Worm (Caenorhabditis elegans): ENCODE measurements around the gene memb-2.

memb-2 gene

DNA sequence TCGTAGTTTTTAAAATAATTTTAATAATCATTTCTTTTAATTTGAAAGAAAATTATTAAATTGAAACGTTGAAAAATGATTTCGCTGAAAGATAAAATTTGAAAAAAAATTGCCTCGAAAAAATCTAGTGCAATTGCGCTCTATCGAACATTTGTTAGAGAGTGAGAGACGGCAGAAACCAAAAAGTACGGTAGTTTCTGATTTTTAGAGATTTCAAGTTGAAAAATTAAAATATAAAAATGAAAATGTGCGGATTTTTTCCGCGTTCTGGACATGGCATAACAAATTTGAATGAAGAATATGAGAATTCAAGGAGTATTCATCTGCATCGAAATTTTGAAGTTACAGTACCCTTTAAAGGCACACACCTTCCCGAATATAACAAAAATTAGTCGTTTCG is 568 bp downstream of the memb-2 start:
- TF ChIP-seq dao-5 (tag; optimal IDR thresholded peaks at IDR 0.05) = no peak
- TF ChIP-seq W03F9.2 (tag; optimal IDR thresholded peaks at IDR 0.05) = no peak
- TF ChIP-seq him-1 (tag; optimal IDR thresholded peaks at IDR 0.05) = no peak

DNA sequence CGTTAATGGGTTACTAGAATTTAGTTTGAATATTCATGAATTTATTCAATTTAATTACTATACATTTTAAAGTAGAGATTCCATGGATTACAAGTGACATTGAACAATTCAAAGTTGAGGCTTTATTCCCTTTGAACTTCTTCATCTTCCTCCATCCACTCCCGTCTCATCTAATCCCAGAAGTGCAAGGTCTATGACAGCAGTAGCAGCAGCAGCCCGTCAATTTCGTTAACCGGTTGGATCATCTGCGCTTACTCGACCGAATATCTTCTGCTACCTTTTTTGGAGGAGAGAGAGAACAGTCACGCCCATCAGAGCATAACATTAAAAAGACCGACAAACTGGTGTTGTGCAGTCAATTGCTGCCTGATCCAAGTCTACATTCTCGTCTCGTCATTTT is 2.6 kb downstream of the memb-2 start, which contains the start of gene M03E7.2:
Gene M03E7.2, plus strand, starts transcription at position 301 of the 400 bp plus-strand sequence.
- TF ChIP-seq dao-5 (tag; optimal IDR thresholded peaks at IDR 0.05) (no peak), W03F9.2 (tag; optimal IDR thresholded peaks at IDR 0.05) (no peak), him-1 (tag; optimal IDR thresholded peaks at IDR 0.05) (no peak)

DNA sequence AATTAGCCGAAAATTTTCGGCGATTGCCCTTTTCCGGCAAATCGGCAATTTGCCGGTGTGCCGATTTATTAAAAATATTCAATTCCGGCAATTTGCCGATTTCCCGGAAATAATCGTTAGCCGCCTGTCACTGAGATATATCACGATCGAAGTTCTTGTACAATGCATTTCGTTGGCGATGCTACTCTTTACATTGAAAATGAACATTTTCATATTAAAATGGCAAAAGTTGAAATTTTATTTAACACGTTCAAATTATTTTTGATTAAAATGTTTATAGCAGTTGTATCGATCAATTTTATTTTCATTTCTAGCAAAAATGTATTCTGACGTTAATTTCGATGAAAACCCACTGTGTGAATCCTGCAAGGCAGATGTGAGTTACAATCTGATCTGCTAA is 5.2 kb downstream of the memb-2 start, which contains the start of gene M03E7.3:
Gene M03E7.3, plus strand, starts transcription at position 301 of the 400 bp plus-strand sequence.
- TF ChIP-seq W03F9.2 (tag; optimal IDR thresholded peaks at IDR 0.05) = no peak
- no peak for TF ChIP-seq dao-5 (tag; optimal IDR thresholded peaks at IDR 0.05)
- TF ChIP-seq him-1 (tag; optimal IDR thresholded peaks at IDR 0.05) = no peak

DNA sequence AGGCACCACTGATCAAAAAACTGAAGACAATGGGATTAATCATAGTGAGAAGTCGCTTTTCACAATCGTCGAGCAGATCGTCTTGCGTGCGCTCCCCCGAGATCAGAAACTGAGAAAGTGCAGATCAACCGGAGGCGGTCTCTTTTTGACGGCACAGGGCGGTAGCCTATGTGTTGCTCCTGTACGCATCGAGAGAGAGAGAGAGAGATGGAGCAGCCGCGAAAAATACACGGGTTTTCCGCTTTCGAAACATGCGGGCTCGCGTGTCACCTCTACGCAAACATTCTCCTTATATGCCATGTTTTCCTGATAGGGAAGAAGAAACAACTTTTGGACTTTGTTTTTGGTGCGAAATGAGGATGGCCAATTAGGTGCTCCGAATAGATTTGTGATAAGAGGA is 6.8 kb downstream of the memb-2 start, which contains the start of gene lrpc-1:
Gene lrpc-1, minus strand, starts transcription at position 101 of the 400 bp plus-strand sequence.
- TF ChIP-seq him-1 (tag; optimal IDR thresholded peaks at IDR 0.05) (no peak), dao-5 (tag; optimal IDR thresholded peaks at IDR 0.05) (no peak), W03F9.2 (tag; optimal IDR thresholded peaks at IDR 0.05) (no peak)

DNA sequence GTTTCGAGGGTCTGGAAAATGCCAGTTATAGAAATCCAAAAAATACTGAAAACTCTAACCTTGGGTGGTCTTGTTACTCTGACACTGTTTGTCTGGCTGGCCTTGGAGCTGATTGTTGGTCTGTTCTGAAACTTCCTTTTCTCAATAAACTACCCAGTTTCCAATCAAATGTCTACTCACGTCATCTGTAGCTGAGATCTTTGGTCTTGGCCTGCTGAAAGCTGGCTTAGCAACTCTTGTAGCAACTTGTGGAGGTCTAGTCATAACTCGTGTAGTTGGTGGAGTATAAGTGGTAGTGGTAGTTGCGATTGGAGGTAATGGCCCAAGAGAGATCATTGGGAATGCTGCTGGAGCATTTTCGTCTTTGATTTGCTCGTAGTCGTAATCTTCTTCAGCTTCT is 9.8 kb downstream of the memb-2 start:
- TF ChIP-seq him-1 (tag; optimal IDR thresholded peaks at IDR 0.05) (no peak), dao-5 (tag; optimal IDR thresholded peaks at IDR 0.05) (no peak), W03F9.2 (tag; optimal IDR thresholded peaks at IDR 0.05) (no peak)

DNA sequence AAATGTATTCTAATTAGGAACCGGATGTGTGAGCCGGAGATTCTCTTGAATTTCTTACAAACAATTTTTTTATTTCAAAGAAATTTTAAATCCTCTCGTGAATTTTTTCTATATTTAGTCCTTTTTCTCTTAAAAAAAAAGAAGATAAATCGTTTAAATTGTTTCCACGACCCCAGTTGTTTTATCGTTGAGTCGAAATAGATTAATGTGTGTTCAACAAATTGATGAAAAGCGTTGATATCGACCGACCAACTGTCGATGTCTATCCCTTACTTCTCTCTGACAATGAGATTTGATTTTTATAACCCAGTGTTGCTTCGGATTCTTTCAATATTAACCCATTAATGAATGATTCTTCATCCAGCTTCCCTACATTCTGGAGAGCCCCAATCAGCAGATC is 13.7 kb downstream of the memb-2 start, which contains the start of gene CD4.1:
Gene CD4.1, plus strand, starts transcription at position 301 of the 400 bp plus-strand sequence.
- TF ChIP-seq W03F9.2 (tag; optimal IDR thresholded peaks at IDR 0.05) = no peak
- TF ChIP-seq dao-5 (tag; optimal IDR thresholded peaks at IDR 0.05) = no peak

DNA sequence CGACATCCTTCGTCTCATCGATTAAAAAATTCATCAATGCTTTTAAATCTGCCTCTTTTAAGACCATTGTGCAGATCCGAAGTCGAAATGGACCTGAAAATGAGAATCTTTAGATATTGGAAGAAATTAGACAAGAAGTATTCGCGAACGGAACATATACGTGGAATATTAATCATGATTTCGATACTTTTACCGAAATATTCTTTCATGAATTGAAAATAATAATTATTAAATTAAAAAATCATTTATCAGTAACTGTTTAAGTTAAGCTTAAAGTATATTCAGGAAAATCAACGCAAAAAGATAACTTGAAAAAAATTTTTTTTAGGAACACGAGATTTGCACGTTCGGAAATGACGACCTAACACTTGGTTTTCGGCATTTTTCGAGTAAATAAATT is 18.7 kb downstream of the memb-2 start, which contains the start of gene CD4.8:
Gene CD4.8, minus strand, starts transcription at position 101 of the 400 bp plus-strand sequence.
- no peak for TF ChIP-seq dao-5 (tag; optimal IDR thresholded peaks at IDR 0.05)
- no peak for TF ChIP-seq him-1 (tag; optimal IDR thresholded peaks at IDR 0.05)
- TF ChIP-seq W03F9.2 (tag; optimal IDR thresholded peaks at IDR 0.05) = no peak

DNA sequence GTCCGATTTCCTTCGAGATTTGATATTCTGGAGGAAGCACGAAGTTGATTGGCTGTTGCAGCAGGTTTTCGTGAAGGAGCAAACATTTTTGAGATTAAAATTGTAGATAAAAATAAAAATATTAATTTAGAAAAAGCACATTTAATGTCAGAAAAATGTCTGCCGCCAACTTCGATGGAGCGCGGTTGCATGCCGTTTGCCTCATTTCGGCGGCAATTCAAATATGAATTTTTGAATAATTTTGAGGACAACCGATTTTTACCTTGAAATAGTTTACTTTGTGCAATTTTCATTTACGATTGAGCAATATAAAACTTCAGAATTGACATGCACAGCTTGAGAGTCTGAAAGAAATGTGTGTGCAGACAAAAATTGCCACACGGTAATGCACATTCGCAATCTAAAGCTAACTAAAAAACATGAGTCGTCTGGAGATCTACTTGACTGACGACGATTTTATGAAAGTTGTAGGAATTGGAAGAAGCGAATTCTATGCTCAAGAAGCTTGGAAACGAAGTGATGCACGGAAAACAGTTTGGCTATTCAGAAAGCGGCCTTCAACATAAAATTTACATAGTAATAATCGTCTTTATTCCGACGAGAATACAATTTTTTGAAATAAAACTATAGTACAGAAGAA is 23.4 kb downstream of the memb-2 start, which contains the start of gene zhit-1:
Gene zhit-1, minus strand, starts transcription at position 161 of the 640 bp plus-strand sequence.
- TF ChIP-seq dao-5 (tag; optimal IDR thresholded peaks at IDR 0.05) = no peak
- TF ChIP-seq W03F9.2 (tag; optimal IDR thresholded peaks at IDR 0.05) = peak; percentile 1
- no peak for TF ChIP-seq him-1 (tag; optimal IDR thresholded peaks at IDR 0.05)

DNA sequence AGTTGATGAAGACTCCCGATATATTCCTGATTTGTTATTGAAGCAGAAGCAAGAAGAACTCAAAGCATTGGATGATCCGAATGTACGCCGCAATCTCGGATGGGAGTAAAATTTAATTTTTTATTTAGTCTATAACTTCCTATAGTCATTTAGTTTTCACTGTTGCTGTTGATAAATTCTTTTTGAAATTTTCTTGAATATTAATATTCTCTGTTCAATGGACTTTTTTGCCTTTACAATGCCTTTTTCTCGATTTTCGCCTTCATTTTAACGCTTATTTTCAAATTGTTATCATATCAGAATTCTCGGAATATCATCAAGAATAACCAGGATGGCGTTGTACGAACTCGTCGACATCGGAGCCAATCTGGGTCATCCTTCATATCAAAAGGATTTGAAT is 25.6 kb downstream of the memb-2 start, which contains the start of gene crn-2:
Gene crn-2, plus strand, starts transcription at position 301 of the 400 bp plus-strand sequence.
- TF ChIP-seq dao-5 (tag; optimal IDR thresholded peaks at IDR 0.05) (no peak), W03F9.2 (tag; optimal IDR thresholded peaks at IDR 0.05) (no peak), him-1 (tag; optimal IDR thresholded peaks at IDR 0.05) (no peak)

DNA sequence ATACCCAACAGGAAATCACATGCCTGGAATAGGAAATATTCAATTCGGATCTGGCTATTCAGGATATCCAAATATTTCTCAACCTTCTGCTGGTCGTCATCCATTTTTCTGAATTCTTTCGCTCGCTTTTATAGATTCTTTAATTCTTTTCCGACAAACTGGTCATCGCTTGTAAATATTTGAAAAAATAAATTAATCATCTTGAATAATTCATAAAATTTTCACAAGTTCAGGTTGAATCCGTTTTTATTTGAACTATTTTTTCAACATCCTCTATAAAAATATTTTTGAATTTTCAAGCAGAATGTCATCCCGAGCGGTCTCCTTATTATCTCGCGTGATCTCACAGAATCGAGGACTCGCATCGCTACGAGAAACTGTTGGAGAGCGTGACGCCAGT is 26.5 kb downstream of the memb-2 start, which contains the start of gene mrpl-48:
Gene mrpl-48, plus strand, starts transcription at position 301 of the 400 bp plus-strand sequence.
- TF ChIP-seq him-1 (tag; optimal IDR thresholded peaks at IDR 0.05) (no peak), W03F9.2 (tag; optimal IDR thresholded peaks at IDR 0.05) (no peak), dao-5 (tag; optimal IDR thresholded peaks at IDR 0.05) (no peak)

DNA sequence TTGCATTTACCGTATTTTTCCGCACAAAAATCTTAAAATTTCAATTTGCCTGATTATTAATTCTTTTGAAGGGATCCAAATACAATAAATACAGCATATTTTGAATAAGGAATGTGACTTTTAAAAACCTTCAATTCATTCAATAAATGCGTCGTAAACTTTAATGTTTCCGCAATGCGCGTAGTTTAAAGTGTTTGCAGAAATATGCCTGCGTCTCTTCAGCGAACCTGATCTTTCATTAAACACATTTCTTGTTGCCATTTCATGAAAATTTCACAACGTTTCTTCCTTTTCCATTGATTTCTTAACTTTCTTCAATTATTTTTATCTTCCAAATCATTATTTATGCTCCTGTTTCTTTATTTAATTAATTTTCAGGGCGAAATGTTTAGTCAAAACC is 27.6 kb downstream of the memb-2 start, which contains the start of gene vps-37:
Gene vps-37, plus strand, starts transcription at position 378 of the 400 bp plus-strand sequence.
- peak; percentile 31 for TF ChIP-seq W03F9.2 (tag; optimal IDR thresholded peaks at IDR 0.05)
- TF ChIP-seq dao-5 (tag; optimal IDR thresholded peaks at IDR 0.05) = no peak
- no peak for TF ChIP-seq him-1 (tag; optimal IDR thresholded peaks at IDR 0.05)

DNA sequence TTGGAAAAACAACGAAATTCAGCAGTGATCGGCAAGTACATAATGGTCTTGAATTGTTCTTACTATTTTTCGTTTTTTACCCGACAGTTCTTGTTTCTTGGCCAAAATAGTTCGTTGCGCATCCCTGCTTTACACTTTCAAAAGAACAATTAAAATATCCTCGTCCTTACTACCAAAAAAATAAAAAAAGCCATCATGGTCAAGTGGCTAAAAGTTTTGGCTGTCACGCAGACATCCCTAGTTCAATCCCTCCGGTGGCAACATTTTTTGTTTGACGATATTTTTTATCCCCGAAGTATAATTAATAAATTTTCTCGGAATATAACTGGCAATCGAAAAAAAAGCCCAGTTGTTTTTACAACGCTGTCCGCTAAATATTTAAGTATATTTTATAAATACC is 28.1 kb downstream of the memb-2 start:
- TF ChIP-seq W03F9.2 (tag; optimal IDR thresholded peaks at IDR 0.05) (no peak), him-1 (tag; optimal IDR thresholded peaks at IDR 0.05) (no peak), dao-5 (tag; optimal IDR thresholded peaks at IDR 0.05) (no peak)

DNA sequence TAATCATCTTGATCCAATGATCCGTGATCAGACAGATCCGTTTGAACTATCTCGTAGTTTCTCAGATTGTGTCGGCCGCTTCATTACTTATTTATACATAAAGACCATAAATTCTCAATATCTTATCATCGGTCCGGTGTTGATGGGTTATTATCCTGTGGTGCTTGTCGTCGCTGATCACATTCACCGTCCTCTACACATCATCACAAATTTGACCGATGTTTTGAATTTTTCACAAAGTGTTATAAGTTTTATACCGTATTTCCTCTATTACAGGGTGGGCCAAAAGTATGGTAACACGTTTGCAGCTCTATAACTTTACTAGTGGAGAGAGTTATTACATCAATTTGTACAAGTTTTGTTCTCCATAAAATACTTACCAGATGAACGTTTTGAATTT is 32.0 kb downstream of the memb-2 start:
- TF ChIP-seq dao-5 (tag; optimal IDR thresholded peaks at IDR 0.05) (no peak), him-1 (tag; optimal IDR thresholded peaks at IDR 0.05) (no peak), W03F9.2 (tag; optimal IDR thresholded peaks at IDR 0.05) (no peak)

DNA sequence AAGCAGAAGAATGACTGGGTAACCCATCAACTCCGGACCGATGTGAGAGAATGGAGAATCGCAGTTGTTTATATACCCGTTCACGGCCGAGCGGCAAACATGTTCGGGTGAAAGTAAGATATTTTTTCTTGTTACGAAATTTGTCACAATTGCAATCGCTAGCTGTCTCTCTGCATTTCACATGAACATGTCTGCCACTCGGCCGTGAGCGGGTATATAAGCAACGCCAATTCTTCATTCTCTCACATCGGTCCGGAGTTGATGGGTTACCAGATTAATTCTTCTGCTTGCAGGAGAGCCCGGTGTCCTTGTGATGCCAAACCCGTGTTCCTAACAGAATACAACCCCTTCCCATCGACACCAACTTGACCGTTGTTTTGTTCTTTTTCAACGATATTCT is 32.9 kb downstream of the memb-2 start:
- TF ChIP-seq him-1 (tag; optimal IDR thresholded peaks at IDR 0.05) (no peak), W03F9.2 (tag; optimal IDR thresholded peaks at IDR 0.05) (no peak), dao-5 (tag; optimal IDR thresholded peaks at IDR 0.05) (no peak)

Measured in whole organism, L4/young adult.